Worm (Caenorhabditis elegans) whole organism, mixed stage, embryonic: ENCODE results near the gene aagr-1.

ENCODE experiments used
- M03D4.4 ChIP-seq: sonication (generic microtip); optimal IDR thresholded peaks from 2 replicates; lab custom pipeline; 2017; ENCODE audit warnings: mild to moderate bottlenecking, missing genetic modification characterization, missing compliant biosample characterization
- bed-3 ChIP-seq: fragments of 200-800 bp; sonication (Bioruptor generic); optimal IDR thresholded peaks from 3 replicates; lab custom pipeline; 2018; ENCODE audit warnings: mild to moderate bottlenecking, missing genetic modification characterization, moderate library complexity, missing compliant biosample characterization
- blmp-1 ChIP-seq: fragments of 150-350 bp; optimal IDR thresholded peaks from 2 replicates; lab custom pipeline; 2014; ENCODE audit warnings: missing biosample characterization, missing genetic modification characterization
- ceh-39 ChIP-seq: fragments of 150-350 bp; optimal IDR thresholded peaks from 2 replicates; lab custom pipeline; 2014; ENCODE audit warnings: missing biosample characterization, missing genetic modification characterization
- ceh-83 ChIP-seq: fragments of 200-800 bp; sonication (Bioruptor generic); optimal IDR thresholded peaks from 2 replicates; lab custom pipeline; 2018; ENCODE audit warnings: mild to moderate bottlenecking, missing genetic modification characterization, missing compliant biosample characterization
- ces-1 ChIP-seq: fragments of 150-350 bp; optimal IDR thresholded peaks from 2 replicates; lab custom pipeline; 2014; ENCODE audit warnings: missing biosample characterization, missing genetic modification reagents, missing genetic modification characterization
- drap-1 ChIP-seq: fragments of 200-800 bp; sonication (Bioruptor generic); optimal IDR thresholded peaks from 3 replicates; lab custom pipeline; 2018; ENCODE audit warnings: mild to moderate bottlenecking, missing genetic modification characterization, missing compliant biosample characterization
- elt-1 ChIP-seq: sonication (generic microtip); optimal IDR thresholded peaks from 2 replicates; lab custom pipeline; 2017; ENCODE audit warnings: missing genetic modification characterization, mild to moderate bottlenecking, missing compliant biosample characterization, antibody characterized with exemption, moderate library complexity, borderline replicate concordance; ENCODE audit not compliant: insufficient read depth
- elt-3 ChIP-seq: fragments of 150-350 bp; optimal IDR thresholded peaks from 2 replicates; lab custom pipeline; 2014; ENCODE audit warnings: missing biosample characterization, missing genetic modification characterization
- flh-1 ChIP-seq: fragments of 200-800 bp; sonication (Bioruptor generic); optimal IDR thresholded peaks from 2 replicates; lab custom pipeline; 2018; ENCODE audit warnings: mild to moderate bottlenecking, missing genetic modification characterization, moderate library complexity, missing compliant biosample characterization
- ham-2 ChIP-seq: fragments of 200-800 bp; sonication (Bioruptor generic); optimal IDR thresholded peaks from 2 replicates; lab custom pipeline; 2018; ENCODE audit warnings: mild to moderate bottlenecking, missing genetic modification characterization, missing compliant biosample characterization
- hlh-1 ChIP-seq: fragments of 150-350 bp; optimal IDR thresholded peaks from 2 replicates; lab custom pipeline; 2014; ENCODE audit warnings: missing biosample characterization, missing genetic modification reagents, missing genetic modification characterization
- lin-13 ChIP-seq: fragments of 150-350 bp; optimal IDR thresholded peaks from 2 replicates; lab custom pipeline; 2014; ENCODE audit warnings: missing biosample characterization, missing genetic modification characterization
- lin-32 ChIP-seq: fragments of 200-800 bp; sonication (Bioruptor generic); optimal IDR thresholded peaks from 2 replicates; lab custom pipeline; 2018; ENCODE audit warnings: mild to moderate bottlenecking, missing genetic modification characterization, missing compliant biosample characterization
- lsy-2 ChIP-seq: fragments of 150-350 bp; optimal IDR thresholded peaks from 2 replicates; lab custom pipeline; 2014; ENCODE audit warnings: missing biosample characterization, missing genetic modification characterization
- mab-5 ChIP-seq: fragments of 150-350 bp; optimal IDR thresholded peaks from 2 replicates; lab custom pipeline; 2014; ENCODE audit warnings: missing biosample characterization, missing genetic modification characterization
- mep-1 ChIP-seq: fragments of 150-350 bp; optimal IDR thresholded peaks from 2 replicates; lab custom pipeline; 2017; ENCODE audit warnings: missing biosample characterization, missing genetic modification reagents, missing genetic modification characterization, inconsistent platforms
- mls-2 ChIP-seq: sonication (generic microtip); optimal IDR thresholded peaks from 2 replicates; lab custom pipeline; 2016; ENCODE audit warnings: mild to moderate bottlenecking, missing genetic modification characterization, moderate library complexity, missing compliant biosample characterization
- nhr-2 ChIP-seq: fragments of 150-350 bp; optimal IDR thresholded peaks from 2 replicates; lab custom pipeline; 2014; ENCODE audit warnings: missing biosample characterization, missing genetic modification characterization
- nhr-237 ChIP-seq: fragments of 150-350 bp; optimal IDR thresholded peaks from 2 replicates; lab custom pipeline; 2014; ENCODE audit warnings: missing biosample characterization, missing genetic modification characterization
- nhr-28 ChIP-seq: fragments of 150-350 bp; optimal IDR thresholded peaks from 2 replicates; lab custom pipeline; 2014; ENCODE audit warnings: missing biosample characterization, missing genetic modification characterization
- nhr-76 ChIP-seq: sonication (generic microtip); optimal IDR thresholded peaks from 2 replicates; lab custom pipeline; 2017; ENCODE audit warnings: missing biosample characterization, missing genetic modification characterization
- pha-4 ChIP-seq: fragments of 150-350 bp; optimal IDR thresholded peaks from 2 replicates; lab custom pipeline; 2018; ENCODE audit warnings: missing biosample characterization, missing genetic modification reagents, missing genetic modification characterization
- sem-2 ChIP-seq: fragments of 200-800 bp; sonication (Bioruptor generic); optimal IDR thresholded peaks from 2 replicates; lab custom pipeline; 2018; ENCODE audit warnings: mild to moderate bottlenecking, missing genetic modification characterization, missing compliant biosample characterization
- snpc-4 ChIP-seq: fragments of 150-350 bp; optimal IDR thresholded peaks from 2 replicates; lab custom pipeline; 2014; ENCODE audit warnings: missing biosample characterization, missing genetic modification characterization
- sptf-1 ChIP-seq: sonication (generic microtip); optimal IDR thresholded peaks from 2 replicates; lab custom pipeline; 2017; ENCODE audit warnings: mild to moderate bottlenecking, missing genetic modification characterization, moderate library complexity, missing compliant biosample characterization
- tbx-8 ChIP-seq: fragments of 200-800 bp; sonication (Bioruptor generic); optimal IDR thresholded peaks from 2 replicates; lab custom pipeline; 2018; ENCODE audit warnings: mild to moderate bottlenecking, missing genetic modification characterization, moderate library complexity, missing compliant biosample characterization
- unc-120 ChIP-seq: sonication (generic microtip); optimal IDR thresholded peaks from 2 replicates; lab custom pipeline; 2017; ENCODE audit warnings: missing genetic modification characterization, missing compliant biosample characterization; ENCODE audit not compliant: poor library complexity, severe bottlenecking
- unc-39 ChIP-seq: fragments of 150-350 bp; optimal IDR thresholded peaks from 2 replicates; lab custom pipeline; 2014; ENCODE audit warnings: missing biosample characterization, missing genetic modification characterization
- unc-62 ChIP-seq: fragments of 150-350 bp; optimal IDR thresholded peaks from 2 replicates; lab custom pipeline; 2014; ENCODE audit warnings: missing biosample characterization, missing genetic modification reagents, missing genetic modification characterization
- zip-8 ChIP-seq: fragments of 150-350 bp; optimal IDR thresholded peaks from 2 replicates; lab custom pipeline; 2014; ENCODE audit warnings: missing biosample characterization, missing genetic modification characterization
- ztf-11 ChIP-seq: fragments of 150-350 bp; optimal IDR thresholded peaks from 2 replicates; lab custom pipeline; 2014; ENCODE audit warnings: missing biosample characterization, missing genetic modification characterization

aagr-1 gene

ce11 chrIV:8328913-8329312 lies 37.4 kb upstream of the aagr-1 start, which contains the start of gene F35H10.2:
Gene F35H10.2 (plus strand): TSS chrIV:8329213.
- TF ChIP-seq mls-2 (tag; lab: Kevin White, UChicago): no peak
- no peak for TF ChIP-seq lin-13 (tag; lab: Kevin White, UChicago)
- TF ChIP-seq bed-3 (GFP tag; lab: Kevin White, UChicago): no peak
- no peak for TF ChIP-seq hlh-1
- TF ChIP-seq unc-120 (tag; lab: Kevin White, UChicago): no peak

ce11 chrIV:8332526-8332925 lies 33.8 kb upstream of the aagr-1 start, which contains the start of gene lys-10:
Gene lys-10 (plus strand): TSS chrIV:8332826.
- TF ChIP-seq lin-13 (tag; lab: Kevin White, UChicago) (no peak), mab-5 (tag; lab: Kevin White, UChicago) (no peak)

ce11 chrIV:8333034-8333433 lies 33.3 kb upstream of the aagr-1 start:
- TF ChIP-seq lin-13 (tag; lab: Kevin White, UChicago) (no peak), unc-120 (tag; lab: Kevin White, UChicago) (no peak), ham-2 (GFP tag; lab: Kevin White, UChicago) (no peak), elt-3 (no peak), ceh-39 (tag; lab: Kevin White, UChicago) (no peak), nhr-28 (tag; lab: Kevin White, UChicago) (no peak), sem-2 (GFP tag; lab: Kevin White, UChicago) (no peak), mab-5 (tag; lab: Kevin White, UChicago) (no peak), sptf-1 (tag; lab: Kevin White, UChicago) (no peak), lsy-2 (tag; lab: Kevin White, UChicago) (no peak), mep-1 (tag; lab: Kevin White, UChicago) (no peak), lin-32 (GFP tag; lab: Kevin White, UChicago) (no peak), M03D4.4 (no peak), blmp-1 (no peak), unc-62 (GFP tag; lab: Kevin White, UChicago) (no peak), unc-39 (tag; lab: Kevin White, UChicago) (no peak)

DNA sequence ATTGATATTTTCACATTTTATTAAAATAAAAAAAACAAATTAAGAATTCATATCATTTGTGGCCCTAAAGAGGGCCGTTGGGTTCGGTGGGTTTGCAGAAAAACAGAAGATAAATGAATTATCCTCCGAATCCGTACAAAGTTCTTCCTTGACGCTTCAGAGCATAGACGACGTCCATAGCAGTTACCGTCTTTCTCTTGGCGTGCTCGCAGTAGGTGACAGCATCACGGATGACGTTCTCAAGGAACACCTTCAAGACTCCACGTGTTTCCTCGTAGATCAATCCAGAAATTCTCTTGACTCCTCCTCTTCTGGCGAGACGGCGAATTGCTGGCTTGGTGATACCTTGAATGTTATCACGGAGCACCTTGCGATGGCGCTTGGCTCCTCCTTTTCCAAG lies 32.8 kb upstream of the aagr-1 start:
- TF ChIP-seq mab-5 (tag; lab: Kevin White, UChicago) (no peak), mls-2 (tag; lab: Kevin White, UChicago) (no peak), flh-1 (GFP tag; lab: Kevin White, UChicago) (no peak), unc-39 (tag; lab: Kevin White, UChicago) (no peak), ceh-39 (tag; lab: Kevin White, UChicago) (no peak), pha-4 (tag; lab: Kevin White, UChicago) (no peak), sem-2 (GFP tag; lab: Kevin White, UChicago) (no peak), ces-1 (GFP tag; lab: Kevin White, UChicago) (no peak), nhr-76 (tag; lab: Kevin White, UChicago) (no peak), zip-8 (tag; lab: Kevin White, UChicago) (no peak), nhr-28 (tag; lab: Kevin White, UChicago) (no peak), M03D4.4 (no peak), unc-120 (tag; lab: Kevin White, UChicago) (no peak), ceh-83 (GFP tag; lab: Kevin White, UChicago) (no peak), drap-1 (no peak), tbx-8 (GFP tag; lab: Kevin White, UChicago) (no peak)
- TF ChIP-seq, all 35 proteins: peak for 0

ce11 chrIV:8333954-8333987 lies 32.5 kb upstream of the aagr-1 start, which contains the start of gene his-31:
Gene his-31 (minus strand): TSS chrIV:8333983.
- TF ChIP-seq drap-1: no peak
- no peak for TF ChIP-seq snpc-4 (tag; lab: Kevin White, UChicago)
- TF ChIP-seq mls-2 (tag; lab: Kevin White, UChicago): no peak
- TF ChIP-seq mep-1 (tag; lab: Kevin White, UChicago): no peak
- no peak for TF ChIP-seq nhr-237 (tag; lab: Kevin White, UChicago)
- no peak for TF ChIP-seq tbx-8 (GFP tag; lab: Kevin White, UChicago)
- no peak for TF ChIP-seq bed-3 (GFP tag; lab: Kevin White, UChicago)
- TF ChIP-seq ham-2 (GFP tag; lab: Kevin White, UChicago): no peak
- TF ChIP-seq flh-1 (GFP tag; lab: Kevin White, UChicago): no peak
- no peak for TF ChIP-seq ztf-11 (tag; lab: Kevin White, UChicago)
- no peak for TF ChIP-seq blmp-1
- TF ChIP-seq ceh-39 (tag; lab: Kevin White, UChicago): no peak
- no peak for TF ChIP-seq elt-1 (tag; lab: Kevin White, UChicago)
- TF ChIP-seq lin-13 (tag; lab: Kevin White, UChicago): no peak
- TF ChIP-seq nhr-2: no peak
- no peak for TF ChIP-seq elt-3
- no peak for TF ChIP-seq lsy-2 (tag; lab: Kevin White, UChicago)
